Worm (Caenorhabditis elegans) whole organism, L3 larva: ENCODE data around the gene Y102A11A.2.
A peak's percentile ranks its signal among the peaks of the same experiment; 100 is the strongest.

Source experiments
- R02D3.7 ChIP-seq: fragments of 150-350 bp; optimal IDR thresholded peaks from 2 replicates; lab custom pipeline; 2014; ENCODE audit warnings: missing biosample characterization, missing genetic modification characterization
- ZK546.5 ChIP-seq: sonication (generic microtip); optimal IDR thresholded peaks from 2 replicates; lab custom pipeline; 2017; ENCODE audit warnings: missing biosample characterization, missing genetic modification characterization
- aly-2 ChIP-seq: fragments of 150-350 bp; optimal IDR thresholded peaks from 2 replicates; lab custom pipeline; 2014; ENCODE audit warnings: missing biosample characterization, missing genetic modification characterization
- ama-1 ChIP-seq: fragments of 150-350 bp; optimal IDR thresholded peaks from 2 replicates; lab custom pipeline; 2018
- ceh-28 ChIP-seq: fragments of 150-350 bp; optimal IDR thresholded peaks from 2 replicates; lab custom pipeline; 2014; ENCODE audit warnings: missing biosample characterization, missing genetic modification reagents, missing genetic modification characterization
- ceh-82 ChIP-seq: fragments of 150-350 bp; optimal IDR thresholded peaks from 2 replicates; lab custom pipeline; 2014; ENCODE audit warnings: missing biosample characterization, missing genetic modification characterization
- ceh-9 ChIP-seq: sonication (generic microtip); optimal IDR thresholded peaks from 2 replicates; lab custom pipeline; 2018; ENCODE audit warnings: missing biosample characterization, missing genetic modification characterization
- daf-12 ChIP-seq: fragments of 150-350 bp; optimal IDR thresholded peaks from 2 replicates; lab custom pipeline; 2014; ENCODE audit warnings: missing biosample characterization, missing genetic modification reagents, missing genetic modification characterization
- elt-2 ChIP-seq: sonication (generic microtip); optimal IDR thresholded peaks from 2 replicates; lab custom pipeline; 2016; ENCODE audit warnings: missing genetic modification reagents, mild to moderate bottlenecking, missing genetic modification characterization, missing compliant biosample characterization
- elt-3 ChIP-seq, 3 experiments: fragments of 150-350 bp in 1 of 3; sonication (generic microtip) in 2 of 3; optimal IDR thresholded peaks; 2 replicates in 2 of 3; 4 replicates in 1 of 3; lab custom pipeline; 2014 to 2017; ENCODE audit warnings: missing biosample characterization in 3 of 3, missing genetic modification characterization in 3 of 3
- fkh-10 ChIP-seq: sonication (generic microtip); optimal IDR thresholded peaks from 2 replicates; lab custom pipeline; 2017; ENCODE audit warnings: missing biosample characterization, missing genetic modification reagents, missing genetic modification characterization
- fkh-2 ChIP-seq: fragments of 150-350 bp; optimal IDR thresholded peaks from 2 replicates; lab custom pipeline; 2014; ENCODE audit warnings: missing biosample characterization, missing genetic modification reagents, missing genetic modification characterization
- fos-1 ChIP-seq: fragments of 150-350 bp; optimal IDR thresholded peaks from 2 replicates; lab custom pipeline; 2014; ENCODE audit warnings: missing biosample characterization, missing genetic modification characterization
- jun-1 ChIP-seq: fragments of 150-350 bp; optimal IDR thresholded peaks from 2 replicates; lab custom pipeline; 2014; ENCODE audit warnings: missing biosample characterization, missing genetic modification reagents, missing genetic modification characterization
- lin-15B ChIP-seq: fragments of 150-350 bp; optimal IDR thresholded peaks from 2 replicates; lab custom pipeline; 2014; ENCODE audit warnings: missing biosample characterization, missing genetic modification characterization
- lin-39 ChIP-seq: fragments of 150-350 bp; optimal IDR thresholded peaks from 2 replicates; lab custom pipeline; 2018; ENCODE audit warnings: missing biosample characterization, missing genetic modification reagents, missing genetic modification characterization
- lsy-12 ChIP-seq: sonication (generic microtip); optimal IDR thresholded peaks from 2 replicates; lab custom pipeline; 2016; ENCODE audit warnings: mild to moderate bottlenecking, missing genetic modification characterization, missing compliant biosample characterization
- mdl-1 ChIP-seq: fragments of 150-350 bp; optimal IDR thresholded peaks from 2 replicates; lab custom pipeline; 2014; ENCODE audit warnings: missing biosample characterization, missing genetic modification characterization
- mml-1 ChIP-seq: fragments of 150-350 bp; sonication (generic microtip); optimal IDR thresholded peaks from 3 replicates; lab custom pipeline; 2014; ENCODE audit warnings: missing biosample characterization, missing genetic modification characterization
- nfya-1 ChIP-seq: sonication (generic microtip); optimal IDR thresholded peaks from 2 replicates; lab custom pipeline; 2017; ENCODE audit warnings: missing genetic modification characterization, mild to moderate bottlenecking, missing compliant biosample characterization, antibody characterized with exemption, moderate library complexity; ENCODE audit not compliant: insufficient read depth
- nhr-11 ChIP-seq: fragments of 150-350 bp; optimal IDR thresholded peaks from 2 replicates; lab custom pipeline; 2014; ENCODE audit warnings: missing biosample characterization, missing genetic modification characterization
- nhr-23 ChIP-seq: fragments of 150-350 bp; optimal IDR thresholded peaks from 2 replicates; lab custom pipeline; 2014; ENCODE audit warnings: missing biosample characterization, missing genetic modification reagents, missing genetic modification characterization
- nhr-28 ChIP-seq: fragments of 150-350 bp; optimal IDR thresholded peaks from 2 replicates; lab custom pipeline; 2014; ENCODE audit warnings: missing biosample characterization, missing genetic modification characterization
- nhr-43 ChIP-seq: sonication (generic microtip); optimal IDR thresholded peaks from 2 replicates; lab custom pipeline; 2016; ENCODE audit warnings: mild to moderate bottlenecking, missing genetic modification characterization, missing compliant biosample characterization; ENCODE audit not compliant: poor library complexity, severe bottlenecking
- nhr-67 ChIP-seq: fragments of 150-350 bp; optimal IDR thresholded peaks from 2 replicates; lab custom pipeline; 2014; ENCODE audit warnings: missing biosample characterization, missing genetic modification characterization
- nhr-76 ChIP-seq: fragments of 150-350 bp; sonication (generic microtip); optimal IDR thresholded peaks from 5 replicates; lab custom pipeline; 2014; ENCODE audit warnings: missing biosample characterization, missing genetic modification characterization
- pha-4 ChIP-seq: fragments of 150-350 bp; optimal IDR thresholded peaks from 2 replicates; lab custom pipeline; 2014; ENCODE audit warnings: missing biosample characterization, missing genetic modification reagents, missing genetic modification characterization
- pqm-1 ChIP-seq: fragments of 150-350 bp; optimal IDR thresholded peaks from 2 replicates; lab custom pipeline; 2017; ENCODE audit warnings: missing biosample characterization, missing genetic modification characterization, inconsistent platforms
- skn-1 ChIP-seq: fragments of 150-350 bp; optimal IDR thresholded peaks from 2 replicates; lab custom pipeline; 2014; ENCODE audit warnings: missing biosample characterization, missing genetic modification characterization
- snpc-4 ChIP-seq: fragments of 150-350 bp; optimal IDR thresholded peaks from 2 replicates; lab custom pipeline; 2014; ENCODE audit warnings: missing biosample characterization, missing genetic modification characterization
- tbx-2 ChIP-seq: sonication (generic microtip); optimal IDR thresholded peaks from 2 replicates; lab custom pipeline; 2016; ENCODE audit warnings: mild to moderate bottlenecking, missing genetic modification characterization, missing compliant biosample characterization
- unc-62 ChIP-seq: fragments of 150-350 bp; sonication (generic microtip); optimal IDR thresholded peaks from 4 replicates; lab custom pipeline; 2014; ENCODE audit warnings: missing biosample characterization, missing genetic modification reagents, missing genetic modification characterization
- zag-1 ChIP-seq: fragments of 150-350 bp; optimal IDR thresholded peaks from 2 replicates; lab custom pipeline; 2014; ENCODE audit warnings: missing biosample characterization, missing genetic modification characterization
- ztf-11 ChIP-seq: fragments of 150-350 bp; optimal IDR thresholded peaks from 2 replicates; lab custom pipeline; 2014; ENCODE audit warnings: missing biosample characterization, missing genetic modification characterization

The Y102A11A.2 gene

DNA sequence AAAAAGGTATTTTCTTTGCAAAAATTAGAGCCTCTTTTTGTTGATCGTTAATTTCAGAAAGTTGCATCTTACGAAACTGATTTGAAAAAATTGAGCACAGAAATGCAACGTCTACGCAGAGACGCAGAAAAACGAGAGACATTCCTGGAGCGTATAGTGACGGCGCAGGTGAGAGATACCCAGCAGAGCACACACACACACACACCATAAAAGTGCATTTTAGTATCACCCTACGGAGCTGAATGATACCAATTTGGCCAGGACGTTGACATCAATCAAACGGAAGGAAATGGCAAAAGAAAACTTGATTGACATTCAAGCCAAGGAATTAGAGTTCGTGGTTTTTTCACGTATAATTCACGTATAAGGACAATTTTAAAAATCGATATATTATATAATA, 11.9 kb upstream of the Y102A11A.2 start:
- TF ChIP-seq jun-1 (tag; lab: Kevin White, UChicago) (peak; percentile 42), pha-4 (tag; lab: Kevin White, UChicago) (peak; percentile 20), nhr-11 (tag; lab: Kevin White, UChicago) (no peak), elt-2 (tag; lab: Kevin White, UChicago) (peak; percentile 85), fkh-2 (tag; lab: Kevin White, UChicago) (no peak), pqm-1 (peak; percentile 76)

DNA sequence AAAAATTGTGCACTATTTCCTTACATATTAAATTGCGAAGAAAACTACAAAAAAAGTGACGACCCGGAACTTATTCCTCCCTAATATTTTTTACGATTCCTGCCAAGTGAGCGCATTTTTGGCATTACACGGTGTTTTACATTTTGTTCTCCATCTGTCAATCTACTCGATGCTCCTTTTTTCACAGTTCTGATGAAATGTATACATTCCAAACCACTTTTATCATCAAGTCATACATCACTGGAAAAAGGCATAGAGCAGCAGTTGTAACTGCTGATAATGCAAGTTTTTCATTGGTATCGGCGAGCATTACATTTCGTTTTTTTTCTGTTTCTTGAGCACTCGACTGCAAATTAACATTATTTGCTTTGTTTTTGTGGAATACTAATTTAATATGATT, 8.2 kb upstream of the Y102A11A.2 start:
- TF ChIP-seq snpc-4 = no peak
- TF ChIP-seq elt-2 (tag; lab: Kevin White, UChicago) = peak; percentile 74
- peak; percentile 52 for TF ChIP-seq pqm-1
- no peak for TF ChIP-seq ztf-11 (tag; lab: Kevin White, UChicago)
- TF ChIP-seq jun-1 (tag; lab: Kevin White, UChicago) = no peak

DNA sequence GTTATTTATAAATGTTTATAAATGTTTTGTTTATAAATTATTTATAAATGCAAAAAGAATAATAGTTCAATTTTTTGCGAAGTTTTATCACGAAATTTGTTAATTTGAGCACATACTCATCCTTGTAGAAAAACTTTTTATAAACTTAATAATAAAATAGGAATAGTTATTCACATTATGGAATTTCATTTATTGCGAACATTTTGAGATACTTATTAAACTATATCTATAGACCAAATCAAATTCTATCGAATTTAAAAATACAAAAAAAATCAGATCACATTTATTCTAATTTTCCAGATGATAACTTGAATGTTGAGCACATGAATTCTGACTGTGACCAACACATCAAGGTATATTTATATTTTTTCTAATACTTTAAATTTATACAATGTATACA, 7.6 kb upstream of the Y102A11A.2 start, which contains the start of gene Y102A11A.3:
TSS of gene Y102A11A.3 (plus strand) at position 301 of the 400 bp plus-strand sequence.
- TF ChIP-seq nhr-76 (tag; lab: Kevin White, UChicago) (no peak), R02D3.7 (no peak), mml-1 (tag; lab: Kevin White, UChicago) (no peak), lin-39 (no peak), ceh-9 (no peak), ceh-82 (tag; lab: Kevin White, UChicago) (no peak)
- TF ChIP-seq, all 47 proteins: peak for 0

DNA sequence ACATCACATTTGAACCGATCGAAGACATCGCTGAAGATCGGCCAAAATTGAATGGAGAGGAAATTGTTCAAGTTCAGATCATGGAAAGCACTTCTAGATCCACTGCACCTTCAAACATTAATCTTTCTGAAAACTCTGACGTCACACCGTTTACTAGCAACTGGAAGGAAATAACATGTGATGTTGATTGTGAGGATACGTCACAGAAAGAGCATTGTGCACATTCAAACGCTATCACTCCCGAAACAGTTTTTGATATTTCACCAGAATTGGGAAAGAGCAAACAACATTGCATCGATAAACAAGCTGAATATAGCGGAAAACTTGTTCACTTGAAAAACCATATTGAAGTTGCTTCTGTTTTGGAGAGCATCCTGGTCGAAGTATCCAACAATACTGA, 4.9 kb upstream of the Y102A11A.2 start:
- TF ChIP-seq pqm-1 (peak; percentile 34), nfya-1 (tag; lab: Kevin White, UChicago) (no peak), tbx-2 (tag; lab: Kevin White, UChicago) (no peak), pha-4 (tag; lab: Kevin White, UChicago) (peak; percentile 24), elt-2 (tag; lab: Kevin White, UChicago) (peak; percentile 46), nhr-28 (tag; lab: Kevin White, UChicago) (no peak), mdl-1 (no peak)
- TF ChIP-seq, all 47 proteins: peak for 3

DNA sequence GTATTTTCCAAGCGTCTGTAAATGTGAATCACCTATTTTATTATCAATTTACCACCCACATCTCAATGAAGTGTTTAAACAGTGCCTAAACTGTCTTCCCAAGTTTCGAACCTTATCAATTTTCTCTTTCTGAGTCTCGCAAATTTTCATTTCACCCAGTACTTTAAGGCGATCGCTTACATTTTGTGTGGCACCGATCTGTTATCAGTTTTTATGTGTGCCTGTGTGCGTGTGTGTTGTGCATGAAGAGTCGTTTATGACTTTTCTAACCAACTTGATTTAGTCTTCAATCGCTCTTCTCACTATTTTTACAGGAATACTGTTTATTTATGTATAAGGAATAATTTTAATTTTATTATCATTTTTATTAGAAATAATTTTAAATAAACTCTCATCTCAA, 1.0 kb upstream of the Y102A11A.2 start:
- TF ChIP-seq pqm-1 = peak; percentile 8
- TF ChIP-seq elt-2 (tag; lab: Kevin White, UChicago) = peak; percentile 72

DNA sequence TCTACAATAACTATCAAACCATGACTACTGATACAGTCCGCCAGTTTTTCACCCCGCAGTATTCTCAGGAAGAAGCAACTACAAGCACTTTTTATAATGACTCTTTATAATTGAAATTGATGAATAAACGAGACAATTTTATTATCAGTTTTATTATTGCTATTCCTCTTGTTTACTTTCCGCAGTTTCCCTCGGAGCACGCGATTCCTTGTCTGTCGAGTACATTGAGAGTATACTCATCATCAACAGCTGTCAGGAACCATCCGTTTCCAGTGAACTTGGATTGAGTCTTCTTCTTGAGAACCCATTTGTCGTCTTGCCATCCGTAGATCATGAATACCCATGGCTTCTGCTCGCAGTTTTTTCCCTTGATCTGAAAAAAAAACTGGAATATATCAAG, 4.4 kb downstream of the Y102A11A.2 start:
- TF ChIP-seq ama-1 (lab: Kevin White, UChicago) (no peak), elt-2 (tag; lab: Kevin White, UChicago) (peak; percentile 29), nhr-28 (tag; lab: Kevin White, UChicago) (no peak), pqm-1 (peak; percentile 42), mml-1 (tag; lab: Kevin White, UChicago) (no peak), nhr-76 (tag; lab: Kevin White, UChicago) (no peak), pha-4 (tag; lab: Kevin White, UChicago) (peak; percentile 51)

DNA sequence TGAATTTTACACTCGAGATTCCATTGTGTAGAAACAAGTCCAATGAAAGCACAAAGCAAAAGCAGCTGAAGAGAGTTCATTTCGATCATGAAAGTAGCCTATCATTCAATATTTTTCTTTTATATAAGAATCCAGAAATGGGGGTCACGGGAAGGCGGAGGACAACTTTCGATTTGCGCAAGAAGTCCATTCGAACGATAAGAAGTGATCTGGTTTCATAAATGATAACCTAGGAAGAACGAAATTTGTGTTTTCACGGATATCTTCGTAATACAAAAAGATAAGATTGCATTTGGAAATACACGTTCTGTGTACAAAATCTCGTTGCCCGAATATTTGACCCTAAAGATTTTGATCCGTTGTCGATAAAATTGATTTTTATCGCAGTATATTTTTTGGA, 5.0 kb downstream of the Y102A11A.2 start, which contains the start of gene Y102A11A.5:
TSS of gene Y102A11A.5 (minus strand) at position 175 of the 400 bp plus-strand sequence.
- TF ChIP-seq nhr-23 (tag; lab: Kevin White, UChicago) (peak; percentile 46), nhr-43 (peak; percentile 36), elt-3 (tag; optimal IDR thresholded peaks at IDR 0.05; lab: Kevin White, UChicago) (peak in 1 of 3 experiments; percentile 55), aly-2 (no peak)
- TF ChIP-seq, all 47 proteins: peak for 3

DNA sequence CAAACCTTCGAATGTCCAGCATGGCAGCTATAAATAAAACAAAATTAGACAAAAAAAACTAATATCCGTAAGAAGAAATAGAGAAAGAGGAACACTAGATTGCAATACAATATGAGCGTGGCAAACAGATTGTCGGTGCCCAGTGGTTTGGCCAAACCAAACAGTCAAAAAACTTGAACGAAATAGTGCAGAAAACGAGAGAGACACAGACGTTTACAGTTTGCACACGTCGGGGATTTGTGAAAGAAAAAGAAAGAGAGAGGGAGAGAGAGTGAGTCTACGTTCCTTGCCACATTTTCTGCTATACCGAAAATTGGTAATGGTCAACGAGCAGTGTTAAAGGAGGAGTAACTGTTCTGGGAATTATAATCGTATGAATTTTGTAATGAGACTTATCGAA, 8.7 kb downstream of the Y102A11A.2 start, which contains the start of gene ergi-1:
TSS of gene ergi-1 (minus strand) at position 101 of the 400 bp plus-strand sequence.
- no peak for TF ChIP-seq fos-1
- peak; percentile 69 for TF ChIP-seq pha-4 (tag; lab: Kevin White, UChicago)
- TF ChIP-seq pqm-1 = no peak

DNA sequence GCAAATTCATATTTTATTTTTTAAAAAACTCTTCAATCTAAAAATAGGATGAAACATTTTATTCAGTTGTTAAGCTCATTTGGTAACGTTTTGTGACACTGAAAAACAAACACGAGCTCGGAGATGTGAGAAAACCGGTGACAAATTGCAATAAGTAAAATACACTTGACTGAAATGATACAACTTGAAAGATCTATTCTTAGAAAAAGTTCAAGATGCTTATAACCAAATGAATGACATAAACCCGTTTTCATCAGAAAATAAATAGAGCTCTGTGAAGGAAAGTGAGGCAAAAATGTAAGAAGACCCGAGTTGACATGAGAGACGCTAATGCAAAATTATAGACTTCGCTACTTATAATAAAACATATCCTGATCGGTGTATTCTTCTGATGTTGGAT, 12.9 kb downstream of the Y102A11A.2 start, which contains the start of gene smex-2:
TSS of gene smex-2 (minus strand) at position 101 of the 400 bp plus-strand sequence.
- TF ChIP-seq daf-12 (no peak), ceh-82 (tag; lab: Kevin White, UChicago) (no peak), fkh-10 (GFP tag; lab: Kevin White, UChicago) (no peak), zag-1 (tag; lab: Kevin White, UChicago) (no peak), nhr-11 (tag; lab: Kevin White, UChicago) (no peak), pqm-1 (no peak), R02D3.7 (no peak), ZK546.5 (tag; lab: Kevin White, UChicago) (no peak), ceh-28 (tag; lab: Kevin White, UChicago) (no peak), unc-62 (no peak), skn-1 (no peak), elt-3 (tag; optimal IDR thresholded peaks at IDR 0.05; lab: Kevin White, UChicago) (no peak), ama-1 (lab: Kevin White, UChicago) (no peak), lsy-12 (tag; lab: Kevin White, UChicago) (no peak), nhr-43 (no peak), nhr-67 (tag; lab: Kevin White, UChicago) (no peak), lin-15B (no peak)
- TF ChIP-seq, all 47 proteins: peak for 0
